Fruit fly (Drosophila melanogaster): ENCODE data around the gene Crg-1.
A peak's percentile ranks its signal among the peaks of the same experiment; 100 is the strongest.

Gene Crg-1

dm6 chrX:3825069-3825468, 32.0 kb downstream of the Crg-1 start:
- TF ChIP-seq fkh (GFP tag; optimal IDR thresholded peaks at IDR 0.05) (no peak), Blimp-1 (GFP tag; optimal IDR thresholded peaks at IDR 0.05) (no peak), CG15336 (GFP tag; IDR thresholded peaks at IDR 0.05) (no peak), CG34406 (GFP tag; optimal IDR thresholded peaks at IDR 0.05) (no peak), CG3919 (GFP tag; optimal IDR thresholded peaks at IDR 0.05) (no peak), CG31627 (GFP tag; optimal IDR thresholded peaks at IDR 0.05) (no peak), Eip93F (GFP tag; optimal IDR thresholded peaks at IDR 0.05) (no peak), CG10631 (GFP tag; optimal IDR thresholded peaks at IDR 0.05) (no peak), Hr4 (GFP tag; optimal IDR thresholded peaks at IDR 0.05) (no peak), lz (GFP tag; optimal IDR thresholded peaks at IDR 0.05) (no peak), CG10669 (GFP tag; optimal IDR thresholded peaks at IDR 0.05) (no peak), CG16779 (tag; optimal IDR thresholded peaks at IDR 0.05) (no peak), CG8119 (GFP tag; IDR thresholded peaks at IDR 0.05) (no peak), fd85E (GFP tag; optimal IDR thresholded peaks at IDR 0.05) (no peak), CG8319 (GFP tag; optimal IDR thresholded peaks at IDR 0.05) (no peak), dac (GFP tag; optimal IDR thresholded peaks at IDR 0.05) (no peak), OdsH (GFP tag; optimal IDR thresholded peaks at IDR 0.05) (no peak), topi (GFP tag; optimal IDR thresholded peaks at IDR 0.05) (no peak), salr (GFP tag; optimal IDR thresholded peaks at IDR 0.05) (no peak), CG8632 (GFP tag; optimal IDR thresholded peaks at IDR 0.05) (no peak)

- no peak for TF ChIP-seq CG1621 (tag; optimal IDR thresholded peaks at IDR 0.05)
- no peak for TF ChIP-seq Sox15 (GFP tag; optimal IDR thresholded peaks at IDR 0.05)
- no peak for TF ChIP-seq CG10669 (GFP tag; optimal IDR thresholded peaks at IDR 0.05)
- no peak for TF ChIP-seq CG3032 (tag; optimal IDR thresholded peaks at IDR 0.05)
- TF ChIP-seq ss (GFP tag; optimal IDR thresholded peaks at IDR 0.05), result no peak
These were observed 34.9 kb downstream of the Crg-1 start, which contains the start of gene CG2901 for dm6 chrX:3827897-3828296. TSS of gene CG2901 (plus strand) at chrX:3828197.

dm6 chrX:3831761-3832160, 38.7 kb downstream of the Crg-1 start:
- TF ChIP-seq CG31627 (GFP tag; optimal IDR thresholded peaks at IDR 0.05), result peak; percentile 26
- TF ChIP-seq Ets96B (tag; optimal IDR thresholded peaks at IDR 0.05), result no peak
- TF ChIP-seq CG8319 (GFP tag; optimal IDR thresholded peaks at IDR 0.05), result no peak
- no peak for TF ChIP-seq Eip75B (GFP tag; optimal IDR thresholded peaks at IDR 0.05)
- TF ChIP-seq CG10631 (GFP tag; optimal IDR thresholded peaks at IDR 0.05), result peak; percentile 27
- TF ChIP-seq CG6792 (GFP tag; optimal IDR thresholded peaks at IDR 0.05), result peak; percentile 19
- TF ChIP-seq CG6808 (GFP tag; optimal IDR thresholded peaks at IDR 0.05), result no peak
- TF ChIP-seq eg (GFP tag; IDR thresholded peaks at IDR 0.05), result peak; percentile 51; the same call in 2 of the 3 replicates
- TF ChIP-seq salr (GFP tag; optimal IDR thresholded peaks at IDR 0.05), result peak in 1 of 2 experiments; percentile 11
- TF ChIP-seq CG3032 (tag; optimal IDR thresholded peaks at IDR 0.05), result peak; percentile 4
- peak; percentile 59 for TF ChIP-seq CG32006 (GFP tag; optimal IDR thresholded peaks at IDR 0.05)
- TF ChIP-seq lz (GFP tag; optimal IDR thresholded peaks at IDR 0.05), result peak; percentile 8
- TF ChIP-seq Sox15 (GFP tag; optimal IDR thresholded peaks at IDR 0.05), result no peak
- TF ChIP-seq CG7368 (GFP tag; optimal IDR thresholded peaks at IDR 0.05), result no peak
- TF ChIP-seq CG8119 (GFP tag; IDR thresholded peaks at IDR 0.05), result peak; percentile 63; the same call in 2 of the 3 replicates
- peak; percentile 33 for TF ChIP-seq Smox (GFP tag; optimal IDR thresholded peaks at IDR 0.05)
- no peak for TF ChIP-seq CG8632 (GFP tag; optimal IDR thresholded peaks at IDR 0.05)
- no peak for TF ChIP-seq dac (GFP tag; optimal IDR thresholded peaks at IDR 0.05)
- TF ChIP-seq CG16779 (tag; optimal IDR thresholded peaks at IDR 0.05), result no peak
- TF ChIP-seq Hr39 (GFP tag; optimal IDR thresholded peaks at IDR 0.05), result peak; percentile 33
- no peak for TF ChIP-seq spab (GFP tag; optimal IDR thresholded peaks at IDR 0.05)
- TF ChIP-seq Hr38 (GFP tag; optimal IDR thresholded peaks at IDR 0.05), result no peak
- TF ChIP-seq pdm3 (GFP tag; optimal IDR thresholded peaks at IDR 0.05), result peak; percentile 48
- no peak for TF ChIP-seq CG10669 (GFP tag; optimal IDR thresholded peaks at IDR 0.05)
- no peak for TF ChIP-seq net (GFP tag; optimal IDR thresholded peaks at IDR 0.05)
- peak; percentile 45 for TF ChIP-seq CG3919 (GFP tag; optimal IDR thresholded peaks at IDR 0.05)
- peak; percentile 66 for TF ChIP-seq CG15336 (GFP tag; IDR thresholded peaks at IDR 0.05)
- TF ChIP-seq fd85E (GFP tag; optimal IDR thresholded peaks at IDR 0.05), result no peak
- peak; percentile 36 for TF ChIP-seq achi (GFP tag; optimal IDR thresholded peaks at IDR 0.05)
- no peak for TF ChIP-seq acj6 (GFP tag; optimal IDR thresholded peaks at IDR 0.05)
- TF ChIP-seq CG11762 (GFP tag; optimal IDR thresholded peaks at IDR 0.05; ENCODE audit: insufficient read depth), result no peak
- TF ChIP-seq Ets21C (GFP tag; optimal IDR thresholded peaks at IDR 0.05), result peak; percentile 9
- TF ChIP-seq Sox102F (GFP tag; optimal IDR thresholded peaks at IDR 0.05), result peak; percentile 39
- TF ChIP-seq OdsH (GFP tag; optimal IDR thresholded peaks at IDR 0.05), result peak; percentile 32
- peak; percentile 45; the same call in 1 of the 2 replicates for TF ChIP-seq Gug (GFP tag; IDR thresholded peaks at IDR 0.05)
- peak; percentile 14 for TF ChIP-seq CG6276 (GFP tag; optimal IDR thresholded peaks at IDR 0.05)
- peak; percentile 35 for TF ChIP-seq esn (GFP tag; optimal IDR thresholded peaks at IDR 0.05)
- TF ChIP-seq fd59A (GFP tag; optimal IDR thresholded peaks at IDR 0.05), result no peak
